Fruit fly (Drosophila melanogaster): ENCODE data around the gene Act5C.

Gene Act5C

DNA sequence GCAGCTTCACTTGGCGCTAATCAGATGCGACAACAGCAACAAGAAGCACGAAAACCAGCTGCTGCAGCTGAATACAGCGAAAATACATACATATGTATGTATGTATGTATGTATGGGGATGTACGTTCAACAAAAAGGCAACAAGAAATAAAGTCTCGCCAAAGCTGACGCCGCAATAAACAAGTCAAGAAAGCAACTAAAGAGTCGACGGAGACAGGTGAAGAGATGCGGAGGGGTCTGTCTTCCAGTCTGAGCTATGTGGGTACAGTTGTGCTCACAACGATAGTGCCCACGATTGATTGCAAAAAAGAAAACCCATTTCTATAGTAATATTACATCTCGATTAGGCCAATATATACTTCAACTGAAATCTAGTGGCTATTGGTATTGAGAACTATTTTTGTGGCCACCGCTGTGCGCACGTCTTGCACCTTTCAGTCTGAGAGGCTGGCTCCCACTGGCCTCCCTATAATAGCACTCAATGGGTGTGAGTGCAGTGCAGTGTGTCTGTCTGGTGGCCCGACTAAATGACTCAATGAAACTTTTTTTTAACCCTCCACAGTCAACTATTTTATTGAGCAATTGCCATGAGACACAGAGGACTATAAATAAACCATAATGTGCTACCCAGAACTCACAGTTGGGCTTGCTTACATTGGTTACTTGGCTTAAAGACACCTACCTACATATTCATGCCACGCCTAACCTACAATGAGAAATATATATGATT is 4.7 kb upstream of the Act5C start (continued):
- TF ChIP-seq ind (GFP tag; optimal IDR thresholded peaks at IDR 0.05) (peak; percentile 90), CG4617 (GFP tag; optimal IDR thresholded peaks at IDR 0.05; ENCODE audit: borderline replicate concordance) (peak; percentile 69), CG17186 (GFP tag; optimal IDR thresholded peaks at IDR 0.05) (peak; percentile 76), ac (GFP tag; optimal IDR thresholded peaks at IDR 0.05) (peak; percentile 61), vnd (GFP tag; IDR thresholded peaks at IDR 0.05; ENCODE audit: partially characterized antibody) (no peak), Sox100B (GFP tag; optimal IDR thresholded peaks at IDR 0.05) (peak; percentile 83), Dll (GFP tag; IDR thresholded peaks at IDR 0.05; ENCODE audit: partially characterized antibody) (no peak), p53 (GFP tag; optimal IDR thresholded peaks at IDR 0.05) (peak; percentile 75), Gug (GFP tag; IDR thresholded peaks at IDR 0.05) (peak; percentile 88), Lpt (GFP tag; optimal IDR thresholded peaks at IDR 0.05) (no peak), CG10431 (GFP tag; optimal IDR thresholded peaks at IDR 0.05) (peak; percentile 76), row (GFP tag; IDR thresholded peaks at IDR 0.05) (peak; percentile 84), jumu (GFP tag; optimal IDR thresholded peaks at IDR 0.05) (peak; percentile 91), sqz (GFP tag; optimal IDR thresholded peaks at IDR 0.05) (peak; percentile 87), slbo (GFP tag; IDR thresholded peaks at IDR 0.05) (peak; percentile 83), sim (GFP tag; IDR thresholded peaks at IDR 0.05) (peak; percentile 92), CG16863 (GFP tag; optimal IDR thresholded peaks at IDR 0.05) (peak; percentile 92), tx (GFP tag; optimal IDR thresholded peaks at IDR 0.05) (peak; percentile 78), Ada2b (GFP tag; IDR thresholded peaks at IDR 0.05) (peak; percentile 93), CG16815 (GFP tag; optimal IDR thresholded peaks at IDR 0.05) (peak; percentile 81), bowl (GFP tag; IDR thresholded peaks at IDR 0.05) (peak; percentile 85), corto (GFP tag; optimal IDR thresholded peaks at IDR 0.05) (peak; percentile 83), Aef1 (GFP tag; IDR thresholded peaks at IDR 0.05) (peak; percentile 86), CG4328 (GFP tag; optimal IDR thresholded peaks at IDR 0.05) (peak; percentile 27), kah (GFP tag; optimal IDR thresholded peaks at IDR 0.05) (peak; percentile 89), Jarid2 (GFP tag; optimal IDR thresholded peaks at IDR 0.05) (peak; percentile 65), Bteb2 (GFP tag; optimal IDR thresholded peaks at IDR 0.05) (peak; percentile 77), Hand (GFP tag; optimal IDR thresholded peaks at IDR 0.05) (peak; percentile 59), Lim3 (GFP tag; IDR thresholded peaks at IDR 0.05) (peak; percentile 78), CG7372 (GFP tag; IDR thresholded peaks at IDR 0.05) (peak; percentile 77), CG9797 (GFP tag; optimal IDR thresholded peaks at IDR 0.05) (peak; percentile 19), unpg (GFP tag; optimal IDR thresholded peaks at IDR 0.05) (peak; percentile 93), ERR (GFP tag; optimal IDR thresholded peaks at IDR 0.05) (peak; percentile 81), CG32772 (GFP tag; IDR thresholded peaks at IDR 0.05) (peak; percentile 93), cato (GFP tag; optimal IDR thresholded peaks at IDR 0.05; ENCODE audit: borderline replicate concordance) (peak; percentile 79), trem (tag; optimal IDR thresholded peaks at IDR 0.05) (peak; percentile 75), CG10366 (GFP tag; IDR thresholded peaks at IDR 0.05) (peak; percentile 92), Camta (GFP tag; optimal IDR thresholded peaks at IDR 0.05) (peak; percentile 87), prd (optimal IDR thresholded peaks at IDR 0.05) (no peak), prd (GFP tag; IDR thresholded peaks at IDR 0.05) (peak; percentile 92), CG10274 (GFP tag; optimal IDR thresholded peaks at IDR 0.05) (peak; percentile 75), lmd (GFP tag; IDR thresholded peaks at IDR 0.05) (peak; percentile 92), ham (GFP tag; IDR thresholded peaks at IDR 0.05) (0 out of 2 replicates have a peak, but pooled peaks have one; percentile 37), CG11398 (GFP tag; optimal IDR thresholded peaks at IDR 0.05) (peak; percentile 87), fd3F (GFP tag; optimal IDR thresholded peaks at IDR 0.05) (peak; percentile 30), Ssrp (tag; optimal IDR thresholded peaks at IDR 0.05) (peak; percentile 90), NC2α (GFP tag; optimal IDR thresholded peaks at IDR 0.05) (peak; percentile 78), al (GFP tag; IDR thresholded peaks at IDR 0.05) (peak; percentile 71), NFAT (GFP tag; IDR thresholded peaks at IDR 0.05) (peak; percentile 69), H15 (GFP tag; IDR thresholded peaks at IDR 0.05) (peak; percentile 91)

All from whole organism, embryonic.